Worm (Caenorhabditis elegans) whole organism, L4 larva: ENCODE data around the gene fbxb-106.
A peak's percentile ranks its signal among the peaks of the same experiment; 100 is the strongest.

Experiments used
- F44E2.7 ChIP-seq: fragments of 200-800 bp; sonication (Bioruptor generic); IDR thresholded peaks from 2 replicates; pipeline ENCODE4 v2.1.2; 2022; ENCODE audit warnings: missing genetic modification characterization, missing compliant biosample characterization
- T26A8.4 ChIP-seq: fragments of 200-800 bp; sonication (Bioruptor generic); IDR thresholded peaks from 2 replicates; pipeline ENCODE4 v1.3.6; 2022; ENCODE audit warnings: missing genetic modification characterization, missing compliant biosample characterization
- Y105C5A.15 ChIP-seq: fragments of 200-800 bp; sonication (Bioruptor generic); IDR thresholded peaks from 2 replicates; pipeline ENCODE4 v1.3.6; 2022; ENCODE audit warnings: missing genetic modification characterization, missing compliant biosample characterization
- ceh-20 ChIP-seq: fragments of 200-800 bp; sonication (Bioruptor generic); IDR thresholded peaks from 2 replicates; pipeline ENCODE4 v1.3.6; 2022; ENCODE audit warnings: missing genetic modification reagents, missing genetic modification characterization, missing compliant biosample characterization
- ceh-28 ChIP-seq: fragments of 150-350 bp; optimal IDR thresholded peaks from 2 replicates; lab custom pipeline; 2014; ENCODE audit warnings: missing biosample characterization, missing genetic modification reagents, missing genetic modification characterization
- ceh-82 ChIP-seq: sonication (generic microtip); optimal IDR thresholded peaks from 2 replicates; lab custom pipeline; 2017; ENCODE audit warnings: missing biosample characterization, missing genetic modification characterization
- ctbp-1 ChIP-seq: fragments of 200-800 bp; sonication (Bioruptor generic); IDR thresholded peaks from 2 replicates; pipeline ENCODE4 v1.3.6; 2022; ENCODE audit warnings: missing genetic modification reagents, missing genetic modification characterization, missing compliant biosample characterization
- daf-12 ChIP-seq: fragments of 150-350 bp; optimal IDR thresholded peaks from 2 replicates; lab custom pipeline; 2014; ENCODE audit warnings: missing biosample characterization, missing genetic modification reagents, missing genetic modification characterization
- dpl-1 ChIP-seq: fragments of 150-350 bp; optimal IDR thresholded peaks from 2 replicates; lab custom pipeline; 2014; ENCODE audit warnings: missing biosample characterization, missing genetic modification reagents, missing genetic modification characterization
- duxl-1 ChIP-seq: sonication (generic microtip); optimal IDR thresholded peaks from 2 replicates; lab custom pipeline; 2016; ENCODE audit warnings: mild to moderate bottlenecking, missing genetic modification characterization, moderate library complexity, missing compliant biosample characterization; ENCODE audit not compliant: poor library complexity
- dve-1 ChIP-seq: sonication (generic microtip); optimal IDR thresholded peaks from 2 replicates; lab custom pipeline; 2017; ENCODE audit warnings: antibody characterized with exemption, mild to moderate bottlenecking, missing genetic modification characterization, missing compliant biosample characterization; ENCODE audit not compliant: insufficient read depth
- fkh-10 ChIP-seq: fragments of 150-350 bp; optimal IDR thresholded peaks from 2 replicates; lab custom pipeline; 2014; ENCODE audit warnings: missing biosample characterization, missing genetic modification reagents, missing genetic modification characterization
- hif-1 ChIP-seq, 2 experiments: sonication (generic microtip); optimal IDR thresholded peaks; 2 replicates each; lab custom pipeline; 2016 to 2017; ENCODE audit warnings: missing compliant biosample characterization in 2 of 2, missing genetic modification characterization in 2 of 2, missing genetic modification reagents in 2 of 2, missing genotype in 2 of 2, mild to moderate bottlenecking in 1 of 2
- hlh-30 ChIP-seq: sonication (generic microtip); optimal IDR thresholded peaks from 2 replicates; lab custom pipeline; 2017; ENCODE audit warnings: antibody characterized with exemption, mild to moderate bottlenecking, missing genetic modification characterization, missing compliant biosample characterization; ENCODE audit not compliant: insufficient read depth
- lin-15B ChIP-seq: fragments of 150-350 bp; sonication (generic microtip); optimal IDR thresholded peaks from 3 replicates; lab custom pipeline; 2014; ENCODE audit warnings: missing biosample characterization, missing genetic modification characterization
- lin-29 ChIP-seq: fragments of 200-800 bp; sonication (Bioruptor generic); IDR thresholded peaks from 2 replicates; pipeline ENCODE4 v1.3.6; 2022; ENCODE audit warnings: missing genetic modification reagents, missing genetic modification characterization, missing compliant biosample characterization
- lin-38 ChIP-seq: fragments of 200-800 bp; sonication (Bioruptor generic); IDR thresholded peaks from 2 replicates; pipeline ENCODE4 v1.3.6; 2022; ENCODE audit warnings: missing genetic modification reagents, missing genetic modification characterization, missing compliant biosample characterization
- lsy-2 ChIP-seq, 2 experiments: fragments of 150-350 bp in 1 of 2; sonication (generic microtip) in 1 of 2; optimal IDR thresholded peaks; 2 replicates each; lab custom pipeline; 2014 to 2017; ENCODE audit warnings: missing biosample characterization in 2 of 2, missing genetic modification characterization in 2 of 2
- mdl-1 ChIP-seq, 2 experiments: fragments of 150-350 bp in 1 of 2; sonication (generic microtip) in 1 of 2; optimal IDR thresholded peaks; 2 replicates each; lab custom pipeline; 2014 to 2017; ENCODE audit warnings: missing biosample characterization in 2 of 2, missing genetic modification characterization in 2 of 2
- mep-1 ChIP-seq: fragments of 150-350 bp; sonication (generic microtip); optimal IDR thresholded peaks from 3 replicates; lab custom pipeline; 2014; ENCODE audit warnings: missing biosample characterization, missing genetic modification characterization
- mes-2 ChIP-seq: sonication (generic microtip); optimal IDR thresholded peaks from 2 replicates; lab custom pipeline; 2016; ENCODE audit warnings: missing genotype, mild to moderate bottlenecking, missing genetic modification characterization, missing compliant biosample characterization; ENCODE audit not compliant: poor library complexity, severe bottlenecking
- mxl-3 ChIP-seq: fragments of 200-800 bp; sonication (Bioruptor generic); optimal IDR thresholded peaks from 2 replicates; lab custom pipeline; 2018; ENCODE audit warnings: mild to moderate bottlenecking, missing genetic modification characterization, missing compliant biosample characterization
- nhr-10 ChIP-seq: fragments of 150-350 bp; optimal IDR thresholded peaks from 2 replicates; lab custom pipeline; 2014; ENCODE audit warnings: missing biosample characterization, missing genetic modification characterization
- nhr-28 ChIP-seq: fragments of 150-350 bp; optimal IDR thresholded peaks from 2 replicates; lab custom pipeline; 2014; ENCODE audit warnings: missing biosample characterization, missing genetic modification characterization
- nhr-42 ChIP-seq: fragments of 200-800 bp; sonication (Bioruptor generic); IDR thresholded peaks from 2 replicates; pipeline ENCODE4 v1.3.6; 2022; ENCODE audit warnings: missing genetic modification characterization, missing compliant biosample characterization
- nhr-76 ChIP-seq: fragments of 150-350 bp; optimal IDR thresholded peaks from 2 replicates; lab custom pipeline; 2014; ENCODE audit warnings: missing biosample characterization, missing genetic modification characterization
- pha-4 ChIP-seq, 2 experiments: fragments of 150-350 bp in 1 of 2; fragments of 200-800 bp in 1 of 2; sonication (Bioruptor generic) in 1 of 2; IDR thresholded peaks in 1 of 2; optimal IDR thresholded peaks in 1 of 2; 2 replicates each; pipeline versions ENCODE4 v1.3.6 to Lab custom; 2014 to 2022; ENCODE audit warnings: missing genetic modification characterization in 2 of 2, missing genetic modification reagents in 2 of 2, missing biosample characterization in 1 of 2, missing compliant biosample characterization in 1 of 2
- set-16 ChIP-seq: fragments of 200-800 bp; sonication (Bioruptor generic); IDR thresholded peaks from 2 replicates; pipeline ENCODE4 v1.3.6; 2022; ENCODE audit warnings: missing genetic modification reagents, missing genetic modification characterization, missing compliant biosample characterization
- snpc-4 ChIP-seq: fragments of 150-350 bp; optimal IDR thresholded peaks from 2 replicates; lab custom pipeline; 2014; ENCODE audit warnings: missing biosample characterization, missing genetic modification characterization
- tra-1 ChIP-seq: fragments of 200-800 bp; sonication (Bioruptor generic); IDR thresholded peaks from 2 replicates; pipeline ENCODE4 v1.3.6; 2022; ENCODE audit warnings: missing genetic modification reagents, missing genetic modification characterization, missing compliant biosample characterization
- unc-62 ChIP-seq, 3 experiments: fragments of 150-350 bp in 1 of 3; sonication (generic microtip); optimal IDR thresholded peaks in 2 of 3; peaks in 1 of 3; 1 replicate in 1 of 3; 2 replicates in 2 of 3; lab custom pipeline; 2014 to 2017; ENCODE audit warnings: missing biosample characterization in 3 of 3, missing genetic modification characterization in 3 of 3, missing genetic modification reagents in 3 of 3, missing genotype in 1 of 3
- zag-1 ChIP-seq: fragments of 150-350 bp; optimal IDR thresholded peaks from 2 replicates; lab custom pipeline; 2014; ENCODE audit warnings: missing biosample characterization, missing genetic modification characterization
- zfp-3 ChIP-seq: fragments of 200-800 bp; sonication (Bioruptor generic); conservative IDR thresholded peaks from 2 replicates; pipeline ENCODE4 v1.3.6; 2022; ENCODE audit warnings: missing genetic modification reagents, missing genetic modification characterization, missing compliant biosample characterization

Gene fbxb-106

DNA sequence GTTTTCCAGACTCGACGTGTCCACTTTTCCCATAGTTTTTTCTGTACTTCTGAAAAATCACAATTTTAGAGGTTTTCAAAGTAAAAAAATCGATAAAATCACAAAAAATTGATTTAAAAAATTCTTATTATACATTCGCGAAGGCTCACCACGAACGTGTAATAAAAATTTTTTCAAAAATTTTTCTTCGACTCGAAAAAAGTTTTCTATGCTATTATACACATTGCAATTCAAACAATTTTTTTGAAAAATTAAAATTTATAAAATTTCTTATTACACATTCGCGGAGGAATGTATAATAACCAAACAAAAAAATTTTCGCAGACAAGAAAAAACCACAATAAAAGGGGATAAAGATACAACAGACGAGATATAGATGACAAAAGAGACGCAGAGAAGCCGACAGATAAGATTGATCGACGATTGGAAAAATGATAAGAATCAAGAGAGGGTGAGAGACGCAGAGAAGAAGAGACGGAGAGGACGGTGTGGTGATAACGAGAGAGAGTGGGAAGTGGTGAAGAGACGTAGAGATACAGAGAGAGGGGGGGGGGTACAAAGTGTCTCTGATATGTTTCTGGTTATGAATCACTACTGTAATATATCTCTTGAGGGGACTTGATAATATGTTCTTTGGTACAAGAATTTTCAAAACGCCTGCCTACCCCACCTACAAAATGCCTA is 38.5 kb downstream of the fbxb-106 start, which contains the start of gene nhr-119 (continued):
- TF ChIP-seq fkh-10 (GFP tag; lab: Kevin White, UChicago), result no peak
- TF ChIP-seq nhr-42 (GFP tag; lab: Robert Waterston, UW), result no peak
- TF ChIP-seq dve-1 (tag; lab: Kevin White, UChicago), result peak; percentile 96
- TF ChIP-seq zfp-3 (GFP tag; lab: Robert Waterston, UW), result no peak
- TF ChIP-seq hif-1 (tag; optimal IDR thresholded peaks at IDR 0.05; lab: Kevin White, UChicago), result peak in 1 of 2 experiments; percentile 14
- TF ChIP-seq lin-29 (GFP tag; lab: Robert Waterston, UW), result no peak
- TF ChIP-seq mes-2, result peak; percentile 68
- TF ChIP-seq zag-1 (tag; lab: Kevin White, UChicago), result no peak
- TF ChIP-seq duxl-1 (tag; lab: Kevin White, UChicago), result peak; percentile 47
- TF ChIP-seq daf-12 (tag; lab: Kevin White, UChicago), result no peak
- peak; percentile 73 for TF ChIP-seq hlh-30
- no peak for TF ChIP-seq nhr-76
- TF ChIP-seq ceh-28 (tag; lab: Kevin White, UChicago), result peak; percentile 19
- TF ChIP-seq nhr-10 (tag; lab: Kevin White, UChicago), result peak; percentile 8
- peak; percentile 11 to 81 for TF ChIP-seq mdl-1 (tag; optimal IDR thresholded peaks at IDR 0.05; lab: Kevin White, UChicago)
- TF ChIP-seq ceh-82 (tag; lab: Kevin White, UChicago), result no peak
- TF ChIP-seq pha-4 (GFP tag; IDR thresholded peaks at IDR 0.05; lab: Robert Waterston, UW), result peak; percentile 65
- no peak for TF ChIP-seq pha-4 (tag; optimal IDR thresholded peaks at IDR 0.05; lab: Kevin White, UChicago)
- TF ChIP-seq lsy-2 (tag; optimal IDR thresholded peaks at IDR 0.05; lab: Kevin White, UChicago), result peak in 1 of 2 experiments; percentile 76
- peak in 1 of 2 experiments; percentile 68 for TF ChIP-seq unc-62 (GFP tag; optimal IDR thresholded peaks at IDR 0.05 in 1 of 2; lab: Kevin White, UChicago)
- no peak for TF ChIP-seq unc-62 (tag; optimal IDR thresholded peaks at IDR 0.05; lab: Kevin White, UChicago)
- TF ChIP-seq lin-15B (tag; lab: Kevin White, UChicago), result no peak
- TF ChIP-seq dpl-1 (GFP tag; lab: Kevin White, UChicago), result peak; percentile 26
- TF ChIP-seq ceh-20, result peak; percentile 70
- peak; percentile 74 for TF ChIP-seq T26A8.4 (GFP tag; lab: Robert Waterston, UW)
- peak; percentile 35; the same call in 1 of the 2 replicates for TF ChIP-seq lin-38 (GFP tag; lab: Robert Waterston, UW)
- peak; percentile 83 for TF ChIP-seq tra-1
- peak; percentile 89 for TF ChIP-seq mxl-3 (GFP tag; lab: Kevin White, UChicago)
- peak; percentile 59 for TF ChIP-seq mep-1 (tag; lab: Kevin White, UChicago)
- TF ChIP-seq ctbp-1 (GFP tag; lab: Robert Waterston, UW), result no peak
- TF ChIP-seq F44E2.7 (GFP tag; lab: Robert Waterston, UW), result no peak

ce11 chrII:2801764-2802163 is 39.6 kb downstream of the fbxb-106 start:
- no peak for TF ChIP-seq Y105C5A.15
- TF ChIP-seq duxl-1 (tag; lab: Kevin White, UChicago), result no peak
- peak; percentile 54 for TF ChIP-seq set-16
- no peak for TF ChIP-seq ceh-20
- TF ChIP-seq unc-62 (GFP tag; optimal IDR thresholded peaks at IDR 0.05 in 1 of 2; lab: Kevin White, UChicago), result peak in 1 of 2 experiments; percentile 55
- TF ChIP-seq unc-62 (tag; optimal IDR thresholded peaks at IDR 0.05; lab: Kevin White, UChicago), result no peak
- TF ChIP-seq dve-1 (tag; lab: Kevin White, UChicago), result no peak
- TF ChIP-seq nhr-28, result no peak
- no peak for TF ChIP-seq snpc-4 (tag; lab: Kevin White, UChicago)
